Fruit fly (Drosophila melanogaster) whole organism, prepupa: ENCODE data around the gene stwl.
A peak's percentile ranks its signal among the peaks of the same experiment; 100 is the strongest.

Experiments used
- CG10631 ChIP-seq: fragments of 200-800 bp; sonication (Bioruptor generic); optimal IDR thresholded peaks from 2 replicates; lab custom pipeline; 2016; ENCODE audit warnings: missing biosample characterization, missing genetic modification characterization
- CG11762 ChIP-seq: fragments of 200-800 bp; sonication (Bioruptor generic); optimal IDR thresholded peaks from 3 replicates; lab custom pipeline; 2016; ENCODE audit warnings: missing biosample characterization, missing genetic modification characterization; ENCODE audit not compliant: insufficient read depth
- CG11902 ChIP-seq: fragments of 200-800 bp; sonication (Bioruptor generic); optimal IDR thresholded peaks from 3 replicates; lab custom pipeline; 2016; ENCODE audit warnings: missing biosample characterization, missing genetic modification characterization
- CG15336 ChIP-seq: fragments of 200-800 bp; sonication (Bioruptor generic); IDR thresholded peaks from 2 replicates; pipeline ENCODE4 v1.3.6; 2022; ENCODE audit warnings: missing biosample characterization, missing genetic modification characterization
- CG1621 ChIP-seq: fragments of 200-800 bp; sonication (Bioruptor generic); optimal IDR thresholded peaks from 3 replicates; lab custom pipeline; 2018; ENCODE audit warnings: missing biosample characterization, mild to moderate bottlenecking, missing genetic modification characterization
- CG16779 ChIP-seq: fragments of 200-800 bp; sonication (Bioruptor generic); optimal IDR thresholded peaks from 3 replicates; lab custom pipeline; 2017; ENCODE audit warnings: missing biosample characterization, mild to moderate bottlenecking, missing genetic modification characterization
- CG3032 ChIP-seq: fragments of 200-800 bp; optimal IDR thresholded peaks from 2 replicates; lab custom pipeline; 2019; ENCODE audit warnings: missing biosample characterization, mild to moderate bottlenecking, missing genetic modification characterization, moderate library complexity
- CG34406 ChIP-seq: fragments of 200-800 bp; sonication (Bioruptor generic); optimal IDR thresholded peaks from 3 replicates; lab custom pipeline; 2016; ENCODE audit warnings: missing biosample characterization, missing genetic modification characterization
- CG3919 ChIP-seq: fragments of 200-800 bp; sonication (Bioruptor generic); optimal IDR thresholded peaks from 3 replicates; lab custom pipeline; 2016; ENCODE audit warnings: missing biosample characterization, missing genetic modification characterization
- CG4318 ChIP-seq: fragments of 200-800 bp; sonication (Bioruptor generic); optimal IDR thresholded peaks from 3 replicates; lab custom pipeline; 2017; ENCODE audit warnings: missing biosample characterization, mild to moderate bottlenecking, missing genetic modification characterization
- CG6163 ChIP-seq: fragments of 200-800 bp; sonication (Bioruptor generic); IDR thresholded peaks from 3 replicates; pipeline ENCODE4 v1.3.6; 2022; ENCODE audit warnings: missing biosample characterization, missing genetic modification characterization
- CG6854 ChIP-seq: fragments of 200-800 bp; sonication (Bioruptor generic); optimal IDR thresholded peaks from 2 replicates; lab custom pipeline; 2017; ENCODE audit warnings: missing biosample characterization, mild to moderate bottlenecking, missing genetic modification characterization
- CG7368 ChIP-seq: fragments of 200-800 bp; sonication (Bioruptor generic); optimal IDR thresholded peaks from 3 replicates; lab custom pipeline; 2016; ENCODE audit warnings: missing biosample characterization, missing genetic modification characterization
- CG8319 ChIP-seq: fragments of 200-800 bp; sonication (Bioruptor generic); optimal IDR thresholded peaks from 3 replicates; lab custom pipeline; 2016; ENCODE audit warnings: missing biosample characterization, missing genetic modification characterization
- CG8632 ChIP-seq: fragments of 200-800 bp; sonication (Bioruptor generic); optimal IDR thresholded peaks from 3 replicates; lab custom pipeline; 2016; ENCODE audit warnings: missing biosample characterization, missing genetic modification characterization
- CG9139 ChIP-seq: fragments of 200-800 bp; sonication (Bioruptor generic); optimal IDR thresholded peaks from 3 replicates; lab custom pipeline; 2017; ENCODE audit warnings: missing biosample characterization, mild to moderate bottlenecking, missing genetic modification characterization
- Eip78C ChIP-seq: fragments of 200-800 bp; sonication (Bioruptor generic); peaks from one replicate; lab custom pipeline; 2016; ENCODE audit warnings: missing biosample characterization, missing genetic modification characterization
- Ets21C ChIP-seq: fragments of 200-800 bp; sonication (Bioruptor generic); optimal IDR thresholded peaks from 3 replicates; lab custom pipeline; 2016; ENCODE audit warnings: missing biosample characterization, missing genetic modification characterization
- Gug ChIP-seq: fragments of 200-800 bp; sonication (Bioruptor generic); IDR thresholded peaks from 2 replicates; pipeline ENCODE4 v1.3.6; 2022; ENCODE audit warnings: missing biosample characterization, missing genetic modification characterization
- Hr38 ChIP-seq: sonication (Bioruptor generic); optimal IDR thresholded peaks from 2 replicates; lab custom pipeline; 2016; ENCODE audit warnings: missing biosample characterization, missing genetic modification characterization
- Hr39 ChIP-seq: fragments of 200-800 bp; sonication (Bioruptor generic); optimal IDR thresholded peaks from 2 replicates; lab custom pipeline; 2016; ENCODE audit warnings: missing biosample characterization, missing genetic modification characterization
- Hr4 ChIP-seq: fragments of 200-800 bp; sonication (Bioruptor generic); optimal IDR thresholded peaks from 3 replicates; lab custom pipeline; 2016; ENCODE audit warnings: missing biosample characterization, missing genetic modification characterization
- Lpt ChIP-seq: fragments of 200-800 bp; sonication (Bioruptor generic); optimal IDR thresholded peaks from 3 replicates; lab custom pipeline; 2016; ENCODE audit warnings: missing biosample characterization, missing genetic modification characterization
- OdsH ChIP-seq: fragments of 200-800 bp; sonication (Bioruptor generic); optimal IDR thresholded peaks from 3 replicates; lab custom pipeline; 2016; ENCODE audit warnings: missing biosample characterization, missing genetic modification characterization
- Smox ChIP-seq: fragments of 200-800 bp; sonication (Bioruptor generic); optimal IDR thresholded peaks from 3 replicates; lab custom pipeline; 2016; ENCODE audit warnings: missing biosample characterization, missing genetic modification characterization
- Sox102F ChIP-seq: fragments of 200-800 bp; sonication (Bioruptor generic); optimal IDR thresholded peaks from 2 replicates; lab custom pipeline; 2016; ENCODE audit warnings: missing biosample characterization, mild to moderate bottlenecking, missing genetic modification characterization
- Sox14 ChIP-seq: fragments of 200-800 bp; sonication (Bioruptor generic); optimal IDR thresholded peaks from 3 replicates; lab custom pipeline; 2016; ENCODE audit warnings: missing biosample characterization, missing genetic modification characterization
- Sox15 ChIP-seq: fragments of 200-800 bp; sonication (Bioruptor generic); optimal IDR thresholded peaks from 3 replicates; lab custom pipeline; 2016; ENCODE audit warnings: missing biosample characterization, missing genetic modification characterization
- achi ChIP-seq: fragments of 200-800 bp; sonication (Bioruptor generic); optimal IDR thresholded peaks from 3 replicates; lab custom pipeline; 2016; ENCODE audit warnings: missing biosample characterization, missing genetic modification characterization
- acj6 ChIP-seq: fragments of 200-800 bp; sonication (Bioruptor generic); optimal IDR thresholded peaks from 3 replicates; lab custom pipeline; 2016; ENCODE audit warnings: missing biosample characterization, missing genetic modification characterization
- dsx ChIP-seq: fragments of 200-800 bp; optimal IDR thresholded peaks from 3 replicates; lab custom pipeline; 2019; ENCODE audit warnings: missing biosample characterization, mild to moderate bottlenecking, missing genetic modification characterization, moderate library complexity; ENCODE audit not compliant: poor library complexity, severe bottlenecking
- esn ChIP-seq: fragments of 200-800 bp; sonication (Bioruptor generic); optimal IDR thresholded peaks from 2 replicates; lab custom pipeline; 2016; ENCODE audit warnings: missing biosample characterization, mild to moderate bottlenecking, missing genetic modification characterization, moderate library complexity
- fd59A ChIP-seq: fragments of 200-800 bp; sonication (Bioruptor generic); optimal IDR thresholded peaks from 2 replicates; lab custom pipeline; 2017; ENCODE audit warnings: missing biosample characterization, mild to moderate bottlenecking, missing genetic modification characterization, missing genetic modification reagents
- fd85E ChIP-seq: fragments of 200-800 bp; sonication (Bioruptor generic); optimal IDR thresholded peaks from 3 replicates; lab custom pipeline; 2016; ENCODE audit warnings: missing biosample characterization, missing genetic modification characterization
- fkh ChIP-seq: fragments of 200-800 bp; sonication (Bioruptor generic); optimal IDR thresholded peaks from 3 replicates; lab custom pipeline; 2017; ENCODE audit warnings: missing biosample characterization, mild to moderate bottlenecking, missing genetic modification characterization, moderate library complexity
- net ChIP-seq: fragments of 200-800 bp; sonication (Bioruptor generic); optimal IDR thresholded peaks from 3 replicates; lab custom pipeline; 2016; ENCODE audit warnings: missing biosample characterization, missing genetic modification characterization
- pdm3 ChIP-seq: fragments of 200-800 bp; sonication (Bioruptor generic); optimal IDR thresholded peaks from 3 replicates; lab custom pipeline; 2016; ENCODE audit warnings: missing biosample characterization, missing genetic modification characterization
- salr ChIP-seq, 2 experiments: fragments of 200-800 bp; sonication (Bioruptor generic); optimal IDR thresholded peaks; 3 replicates each; lab custom pipeline; 2016 to 2018; ENCODE audit warnings: missing biosample characterization in 2 of 2, missing genetic modification characterization in 2 of 2, mild to moderate bottlenecking in 1 of 2
- spab ChIP-seq: fragments of 200-800 bp; sonication (Bioruptor generic); optimal IDR thresholded peaks from 2 replicates; lab custom pipeline; 2017; ENCODE audit warnings: missing biosample characterization, mild to moderate bottlenecking, missing genetic modification characterization, missing genetic modification reagents
- ss ChIP-seq, 2 experiments: fragments of 200-800 bp; sonication (Bioruptor generic); optimal IDR thresholded peaks; 2 replicates in 1 of 2; 3 replicates in 1 of 2; lab custom pipeline; 2017 to 2018; ENCODE audit warnings: mild to moderate bottlenecking in 2 of 2, missing biosample characterization in 2 of 2, missing genetic modification characterization in 2 of 2, moderate library complexity in 1 of 2
- vri ChIP-seq: fragments of 200-800 bp; sonication (Bioruptor generic); optimal IDR thresholded peaks from 3 replicates; lab custom pipeline; 2016; ENCODE audit warnings: missing biosample characterization, mild to moderate bottlenecking, missing genetic modification characterization

stwl gene

dm6 chr3L:14374499-14374898 lies 35.2 kb downstream of the stwl start (continued):
- TF ChIP-seq Gug (GFP tag; lab: Robert Waterston, UW) (peak; percentile 40), CG10631 (peak; percentile 83), achi (GFP tag; lab: Kevin White, UChicago) (peak; percentile 80), CG3032 (peak; percentile 81), ss (GFP tag; optimal IDR thresholded peaks at IDR 0.05; lab: Kevin White, UChicago) (peak; percentile 86), net (peak; percentile 59), CG16779 (peak; percentile 49), esn (peak; percentile 77), spab (GFP tag; lab: Kevin White, UChicago) (peak; percentile 82), acj6 (GFP tag; lab: Kevin White, UChicago) (peak; percentile 77), Lpt (GFP tag; lab: Kevin White, UChicago) (no peak), OdsH (peak; percentile 71), Sox102F (GFP tag; lab: Kevin White, UChicago) (peak; percentile 77), vri (GFP tag; lab: Kevin White, UChicago) (peak; percentile 44), CG15336 (peak; percentile 45)
- TF ChIP-seq, all 60 proteins: peak for 53

dm6 chr3L:14369607-14370006 lies 40.1 kb downstream of the stwl start, which contains the start of gene CG13481:
CG13481 (minus strand) TSS chr3L:14369707.
- TF ChIP-seq ss (GFP tag; optimal IDR thresholded peaks at IDR 0.05; lab: Kevin White, UChicago) (no peak), Sox14 (no peak)

dm6 chr3L:14366124-14366523 lies 43.6 kb downstream of the stwl start:
- TF ChIP-seq vri (GFP tag; lab: Kevin White, UChicago) (peak; percentile 47), CG6854 (peak; percentile 8), Smox (GFP tag; lab: Kevin White, UChicago) (peak; percentile 13), CG8319 (GFP tag; lab: Kevin White, UChicago) (no peak), Hr39 (no peak), Eip78C (GFP tag; lab: Kevin White, UChicago) (peak; percentile 53), fkh (GFP tag; lab: Kevin White, UChicago) (peak; percentile 98), esn (peak; percentile 35)

dm6 chr3L:14365440-14365839 lies 44.3 kb downstream of the stwl start:
- TF ChIP-seq CG4318 (GFP tag; lab: Kevin White, UChicago) (no peak), CG1621 (tag; lab: Kevin White, UChicago) (no peak), CG6163 (GFP tag; lab: Robert Waterston, UW) (0 out of 3 replicates have a peak, but pooled peaks have one; percentile 6), ss (GFP tag; optimal IDR thresholded peaks at IDR 0.05; lab: Kevin White, UChicago) (no peak), Eip78C (GFP tag; lab: Kevin White, UChicago) (peak; percentile 14), CG8319 (GFP tag; lab: Kevin White, UChicago) (no peak)

dm6 chr3L:14364701-14365100 lies 45.0 kb downstream of the stwl start:
- TF ChIP-seq CG8632 (GFP tag; lab: Kevin White, UChicago) (peak; percentile 95), Ets21C (peak; percentile 91), salr (GFP tag; optimal IDR thresholded peaks at IDR 0.05; lab: Kevin White, UChicago) (peak; percentile 91), Eip78C (GFP tag; lab: Kevin White, UChicago) (peak; percentile 98), fd85E (GFP tag; lab: Kevin White, UChicago) (peak; percentile 39), Sox15 (GFP tag; lab: Kevin White, UChicago) (peak; percentile 91), ss (GFP tag; optimal IDR thresholded peaks at IDR 0.05; lab: Kevin White, UChicago) (peak; percentile 80 to 89), esn (peak; percentile 97), Hr38 (GFP tag; lab: Kevin White, UChicago) (no peak), CG6163 (GFP tag; lab: Robert Waterston, UW) (peak; percentile 97), CG34406 (GFP tag; lab: Kevin White, UChicago) (peak; percentile 95), CG11902 (peak; percentile 87), dsx (GFP tag; lab: Kevin White, UChicago) (peak; percentile 85), Lpt (GFP tag; lab: Kevin White, UChicago) (peak; percentile 75), Gug (GFP tag; lab: Robert Waterston, UW) (peak; percentile 83), fd59A (GFP tag; lab: Kevin White, UChicago) (peak; percentile 92), Hr39 (peak; percentile 96), CG9139 (GFP tag; lab: Kevin White, UChicago) (peak; percentile 87), CG1621 (tag; lab: Kevin White, UChicago) (peak; percentile 90), Hr4 (GFP tag; lab: Kevin White, UChicago) (peak; percentile 82), CG8319 (GFP tag; lab: Kevin White, UChicago) (peak; percentile 74), pdm3 (GFP tag; lab: Kevin White, UChicago) (peak; percentile 96), CG3032 (peak; percentile 91), CG6854 (peak; percentile 84), CG16779 (peak; percentile 83), CG11762 (GFP tag; lab: Kevin White, UChicago) (peak; percentile 87), CG3919 (peak; percentile 92), CG4318 (GFP tag; lab: Kevin White, UChicago) (peak; percentile 66), CG7368 (GFP tag; lab: Kevin White, UChicago) (peak; percentile 78)
